Worm (Caenorhabditis elegans): ENCODE data around the gene ndnf-1.

ndnf-1 gene

ce11 chrIV:3050054-3050990 lies 21.6 kb upstream of the ndnf-1 start, which contains the start of gene eel-1 (continued):
- TF ChIP-seq fax-1 (tag; optimal IDR thresholded peaks at IDR 0.05), result peak; percentile 98
- peak; percentile 93 for TF ChIP-seq madf-2 (tag; optimal IDR thresholded peaks at IDR 0.05)
- peak; percentile 89 for TF ChIP-seq sdc-2 (tag; optimal IDR thresholded peaks at IDR 0.05)
- peak; percentile 67 for TF ChIP-seq nhr-232 (tag; optimal IDR thresholded peaks at IDR 0.05)
- TF ChIP-seq F13H6.1 (tag; optimal IDR thresholded peaks at IDR 0.05), result peak; percentile 99
- peak; percentile 86 for TF ChIP-seq unc-86 (tag; optimal IDR thresholded peaks at IDR 0.05)
- TF ChIP-seq pqm-1 (tag; optimal IDR thresholded peaks at IDR 0.05), result peak; percentile 99
- peak; percentile 22 for TF ChIP-seq pros-1 (tag; optimal IDR thresholded peaks at IDR 0.05)
- TF ChIP-seq ceh-48 (tag; optimal IDR thresholded peaks at IDR 0.05), result peak; percentile 52
- TF ChIP-seq unc-42 (tag; optimal IDR thresholded peaks at IDR 0.05), result peak; percentile 96
- peak; percentile 100 for TF ChIP-seq lim-6 (tag; optimal IDR thresholded peaks at IDR 0.05)
- TF ChIP-seq ets-4 (tag; optimal IDR thresholded peaks at IDR 0.05), result peak; percentile 99
- TF ChIP-seq ceh-31 (tag; optimal IDR thresholded peaks at IDR 0.05), result peak; percentile 100
- TF ChIP-seq ceh-34 (tag; optimal IDR thresholded peaks at IDR 0.05), result peak; percentile 99
- TF ChIP-seq mec-3 (tag; optimal IDR thresholded peaks at IDR 0.05; ENCODE audit: borderline replicate concordance), result peak; percentile 99
- peak; percentile 99 for TF ChIP-seq elt-4 (tag; optimal IDR thresholded peaks at IDR 0.05)
- peak; percentile 37 for TF ChIP-seq hlh-30 (tag; optimal IDR thresholded peaks at IDR 0.05; ENCODE audit: insufficient read depth)
- TF ChIP-seq che-1 (tag; optimal IDR thresholded peaks at IDR 0.05), result peak; percentile 48
- peak; percentile 91 for TF ChIP-seq eyg-1 (tag; optimal IDR thresholded peaks at IDR 0.05)
- peak; percentile 71 for TF ChIP-seq nfya-1 (tag; optimal IDR thresholded peaks at IDR 0.05)
- peak; percentile 84 for TF ChIP-seq hlh-15 (tag; optimal IDR thresholded peaks at IDR 0.05)
- peak; percentile 85 for TF ChIP-seq ceh-45 (GFP tag; IDR thresholded peaks at IDR 0.05)
- peak; percentile 59 for TF ChIP-seq sox-4 (tag; optimal IDR thresholded peaks at IDR 0.05)
- TF ChIP-seq C38D4.7 (GFP tag; optimal IDR thresholded peaks at IDR 0.05), result peak; percentile 68
- peak; percentile 92 for TF ChIP-seq fkh-6 (tag; optimal IDR thresholded peaks at IDR 0.05)
- TF ChIP-seq tbx-2 (tag; optimal IDR thresholded peaks at IDR 0.05), result peak; percentile 100
- TF ChIP-seq tbx-7 (tag; optimal IDR thresholded peaks at IDR 0.05), result peak; percentile 99
- peak; percentile 99 for TF ChIP-seq rnt-1 (tag; optimal IDR thresholded peaks at IDR 0.05)
- peak; percentile 86 for TF ChIP-seq unc-3 (GFP tag; conservative IDR thresholded peaks at IDR 0.05)
- TF ChIP-seq unc-3 (tag; optimal IDR thresholded peaks at IDR 0.05), result peak; percentile 93
- TF ChIP-seq hlh-6 (tag; optimal IDR thresholded peaks at IDR 0.05), result peak; percentile 92
- TF ChIP-seq gmeb-2 (tag; optimal IDR thresholded peaks at IDR 0.05), result peak; percentile 68
- peak; percentile 100 for TF ChIP-seq C08G9.2 (tag; optimal IDR thresholded peaks at IDR 0.05)
- peak; percentile 61 for TF ChIP-seq Y22D7AL.16 (tag; optimal IDR thresholded peaks at IDR 0.05)
- peak; percentile 97 for TF ChIP-seq zip-5 (tag; optimal IDR thresholded peaks at IDR 0.05)

- TF ChIP-seq C08G9.2 (tag; optimal IDR thresholded peaks at IDR 0.05), result no peak
- TF ChIP-seq fkh-6 (tag; optimal IDR thresholded peaks at IDR 0.05), result no peak
- no peak for TF ChIP-seq fkh-10 (GFP tag; optimal IDR thresholded peaks at IDR 0.05)
- TF ChIP-seq ceh-2 (tag; optimal IDR thresholded peaks at IDR 0.05), result no peak
Observed at ce11 chrIV:3046889-3047288, 18.1 kb upstream of the ndnf-1 start.

- TF ChIP-seq K02D7.2 (tag; optimal IDR thresholded peaks at IDR 0.05) (no peak), ceh-34 (tag; optimal IDR thresholded peaks at IDR 0.05) (no peak), lim-6 (tag; optimal IDR thresholded peaks at IDR 0.05) (no peak), odd-2 (tag; optimal IDR thresholded peaks at IDR 0.05) (no peak), ama-1 (optimal IDR thresholded peaks at IDR 0.05) (no peak), pros-1 (tag; optimal IDR thresholded peaks at IDR 0.05) (no peak), elt-4 (tag; optimal IDR thresholded peaks at IDR 0.05) (no peak), sdc-2 (tag; optimal IDR thresholded peaks at IDR 0.05) (no peak), ztf-16 (tag; optimal IDR thresholded peaks at IDR 0.05) (no peak), pqm-1 (tag; optimal IDR thresholded peaks at IDR 0.05) (no peak), fkh-6 (tag; optimal IDR thresholded peaks at IDR 0.05) (no peak), ceh-6 (GFP tag; optimal IDR thresholded peaks at IDR 0.05) (no peak), madf-2 (tag; optimal IDR thresholded peaks at IDR 0.05) (no peak), nhr-232 (tag; optimal IDR thresholded peaks at IDR 0.05) (no peak), eyg-1 (tag; optimal IDR thresholded peaks at IDR 0.05) (no peak), tbx-7 (tag; optimal IDR thresholded peaks at IDR 0.05) (no peak), gmeb-2 (tag; optimal IDR thresholded peaks at IDR 0.05) (no peak), dmd-4 (tag; optimal IDR thresholded peaks at IDR 0.05; ENCODE audit: borderline replicate concordance) (no peak)
Observed at ce11 chrIV:3046009-3046408, 17.3 kb upstream of the ndnf-1 start.
